Fruit fly (Drosophila melanogaster) whole organism, embryonic: ENCODE data around the gene WDR79.
A peak's percentile ranks its signal among the peaks of the same experiment; 100 is the strongest.

Experiments used
- Adf1 ChIP-seq: fragments of 200-800 bp; sonication (Bioruptor generic); IDR thresholded peaks from 2 replicates; pipeline ENCODE4 v1.3.6; 2022; ENCODE audit warnings: missing biosample characterization, missing genetic modification characterization
- Antp ChIP-seq: fragments of 200-800 bp; sonication (Bioruptor generic); optimal IDR thresholded peaks from 3 replicates; lab custom pipeline; 2016; ENCODE audit warnings: missing biosample characterization, missing genetic modification characterization
- Awh ChIP-seq: fragments of 200-800 bp; sonication (Bioruptor generic); IDR thresholded peaks from 2 replicates; pipeline ENCODE4, ENCODE4 v1.3.6; 2022; ENCODE audit warnings: missing biosample characterization, missing genetic modification characterization
- CG10274 ChIP-seq: fragments of 200-800 bp; sonication (Bioruptor generic); optimal IDR thresholded peaks from 3 replicates; lab custom pipeline; 2017; ENCODE audit warnings: missing biosample characterization, mild to moderate bottlenecking, missing genetic modification characterization
- CG13624 ChIP-seq: fragments of 200-800 bp; sonication (Bioruptor generic); optimal IDR thresholded peaks from 2 replicates; lab custom pipeline; 2016; ENCODE audit warnings: missing biosample characterization, missing genetic modification characterization
- CG17361 ChIP-seq: fragments of 200-800 bp; sonication (Bioruptor generic); IDR thresholded peaks from 3 replicates; pipeline ENCODE4 v1.3.6; 2022; ENCODE audit warnings: missing biosample characterization, missing genetic modification characterization
- CG17385 ChIP-seq: fragments of 200-800 bp; sonication (Bioruptor generic); optimal IDR thresholded peaks from 3 replicates; lab custom pipeline; 2018; ENCODE audit warnings: missing biosample characterization, mild to moderate bottlenecking, missing genetic modification characterization
- CG18011 ChIP-seq: fragments of 200-800 bp; sonication (Bioruptor generic); optimal IDR thresholded peaks from 2 replicates; lab custom pipeline; 2017; ENCODE audit warnings: missing biosample characterization, missing genetic modification characterization, mild to moderate bottlenecking, moderate library complexity, missing genotype
- CG2678 ChIP-seq: fragments of 200-800 bp; sonication (Bioruptor generic); optimal IDR thresholded peaks from 3 replicates; lab custom pipeline; 2019; ENCODE audit warnings: missing biosample characterization, mild to moderate bottlenecking, missing genetic modification characterization, moderate library complexity
- CG30431 ChIP-seq: fragments of 200-800 bp; sonication (Bioruptor generic); optimal IDR thresholded peaks from 2 replicates; lab custom pipeline; 2017; ENCODE audit warnings: missing biosample characterization, missing genetic modification characterization
- CG33557 ChIP-seq: fragments of 200-800 bp; sonication (Bioruptor generic); optimal IDR thresholded peaks from 2 replicates; lab custom pipeline; 2019; ENCODE audit warnings: missing biosample characterization, mild to moderate bottlenecking, missing genetic modification characterization, moderate library complexity
- CG3847 ChIP-seq: fragments of 200-800 bp; sonication (Bioruptor generic); IDR thresholded peaks from 2 replicates; pipeline ENCODE4 v1.3.6; 2022; ENCODE audit warnings: missing biosample characterization, missing genetic modification characterization
- CG4282 ChIP-seq: fragments of 200-800 bp; sonication (Bioruptor generic); optimal IDR thresholded peaks from 2 replicates; lab custom pipeline; 2016; ENCODE audit warnings: missing biosample characterization, missing genetic modification characterization
- CG4404 ChIP-seq: fragments of 200-800 bp; sonication (Bioruptor generic); IDR thresholded peaks from 2 replicates; pipeline ENCODE4 v1.3.6; 2022; ENCODE audit warnings: missing biosample characterization, missing genetic modification characterization
- CG4617 ChIP-seq: fragments of 200-800 bp; sonication (Bioruptor generic); optimal IDR thresholded peaks from 3 replicates; lab custom pipeline; 2016; ENCODE audit warnings: missing biosample characterization, missing genetic modification characterization, borderline replicate concordance
- CG5180 ChIP-seq: fragments of 200-800 bp; sonication (Bioruptor generic); optimal IDR thresholded peaks from 3 replicates; lab custom pipeline; 2017; ENCODE audit warnings: missing biosample characterization, missing genetic modification characterization, mild to moderate bottlenecking, moderate library complexity, missing genetic modification reagents
- CG7839 ChIP-seq: fragments of 200-800 bp; sonication (Bioruptor generic); optimal IDR thresholded peaks from 3 replicates; lab custom pipeline; 2018; ENCODE audit warnings: missing biosample characterization, mild to moderate bottlenecking, missing genetic modification characterization, moderate library complexity
- CG8359 ChIP-seq: fragments of 200-800 bp; sonication (Bioruptor generic); optimal IDR thresholded peaks from 2 replicates; lab custom pipeline; 2017; ENCODE audit warnings: missing biosample characterization, mild to moderate bottlenecking, missing genetic modification characterization, borderline replicate concordance
- CG8765 ChIP-seq: fragments of 200-800 bp; sonication (Bioruptor generic); IDR thresholded peaks from 2 replicates; pipeline ENCODE4 v1.3.6; 2022; ENCODE audit warnings: missing biosample characterization, missing genetic modification characterization
- CG8924 ChIP-seq: fragments of 200-800 bp; optimal IDR thresholded peaks from 3 replicates; lab custom pipeline; 2019; ENCODE audit warnings: missing biosample characterization, mild to moderate bottlenecking, missing genetic modification characterization, moderate library complexity
- CG8944 ChIP-seq: fragments of 200-800 bp; sonication (Bioruptor generic); optimal IDR thresholded peaks from 3 replicates; lab custom pipeline; 2016; ENCODE audit warnings: missing biosample characterization, missing genetic modification characterization
- CHES-1-like ChIP-seq: fragments of 200-800 bp; sonication (Bioruptor generic); optimal IDR thresholded peaks from 2 replicates; lab custom pipeline; 2016; ENCODE audit warnings: missing biosample characterization, missing genetic modification characterization
- Chrac-16 ChIP-seq: fragments of 200-800 bp; sonication (Bioruptor generic); optimal IDR thresholded peaks from 3 replicates; lab custom pipeline; 2016; ENCODE audit warnings: missing biosample characterization, missing genetic modification characterization
- CrebB ChIP-seq: fragments of 200-800 bp; sonication (Bioruptor generic); optimal IDR thresholded peaks from 3 replicates; lab custom pipeline; 2018; ENCODE audit warnings: missing biosample characterization, mild to moderate bottlenecking, missing genetic modification characterization
- Dip2 ChIP-seq: fragments of 200-800 bp; sonication (Bioruptor generic); IDR thresholded peaks from 2 replicates; pipeline ENCODE4 v1.3.6; 2022; ENCODE audit warnings: missing biosample characterization, missing genetic modification characterization
- Fer1 ChIP-seq: fragments of 200-800 bp; sonication (Bioruptor generic); optimal IDR thresholded peaks from 2 replicates; lab custom pipeline; 2017; ENCODE audit warnings: missing biosample characterization, mild to moderate bottlenecking, missing genetic modification characterization
- GATAe ChIP-seq: fragments of 200-800 bp; sonication (Bioruptor generic); conservative IDR thresholded peaks from 2 replicates; pipeline ENCODE4 v1.3.6; 2022; ENCODE audit warnings: missing biosample characterization, missing genetic modification characterization
- Hey ChIP-seq: fragments of 200-800 bp; sonication (Bioruptor generic); optimal IDR thresholded peaks from 3 replicates; lab custom pipeline; 2018; ENCODE audit warnings: missing biosample characterization, mild to moderate bottlenecking, missing genetic modification characterization
- Lhr ChIP-seq: fragments of 200-800 bp; sonication (Bioruptor generic); optimal IDR thresholded peaks from 3 replicates; lab custom pipeline; 2017; ENCODE audit warnings: mild to moderate bottlenecking, missing biosample characterization, missing genetic modification reagents, missing genetic modification characterization
- Lpt ChIP-seq: fragments of >200 bp; optimal IDR thresholded peaks from 2 replicates; lab custom pipeline; 2018; ENCODE audit warnings: missing biosample characterization, missing genetic modification characterization
- MESR4 ChIP-seq: fragments of 200-800 bp; sonication (Bioruptor generic); optimal IDR thresholded peaks from 2 replicates; lab custom pipeline; 2018; ENCODE audit warnings: missing biosample characterization, mild to moderate bottlenecking, missing genetic modification characterization, moderate library complexity
- Mad ChIP-seq: fragments of 200-800 bp; sonication (Bioruptor generic); optimal IDR thresholded peaks from 2 replicates; lab custom pipeline; 2016; ENCODE audit warnings: missing biosample characterization, missing genetic modification characterization
- Nf-YC ChIP-seq: fragments of 200-800 bp; optimal IDR thresholded peaks from 3 replicates; lab custom pipeline; 2019; ENCODE audit warnings: missing biosample characterization, mild to moderate bottlenecking, missing genetic modification characterization, moderate library complexity
- Ptx1 ChIP-seq: fragments of 200-800 bp; sonication (Bioruptor generic); IDR thresholded peaks from 2 replicates; pipeline ENCODE4 v1.3.6; 2022; ENCODE audit warnings: missing biosample characterization, missing genetic modification characterization
- ac ChIP-seq: fragments of 200-800 bp; sonication (Bioruptor generic); optimal IDR thresholded peaks from 3 replicates; lab custom pipeline; 2017; ENCODE audit warnings: missing biosample characterization, mild to moderate bottlenecking, missing genetic modification characterization
- az2 ChIP-seq: fragments of 200-800 bp; sonication (Bioruptor generic); optimal IDR thresholded peaks from 3 replicates; lab custom pipeline; 2016; ENCODE audit warnings: missing biosample characterization, missing genetic modification characterization
- cg ChIP-seq: fragments of 200-800 bp; sonication (Bioruptor generic); optimal IDR thresholded peaks from 3 replicates; lab custom pipeline; 2019; ENCODE audit warnings: missing biosample characterization, mild to moderate bottlenecking, missing genetic modification characterization, moderate library complexity
- cwo ChIP-seq: fragments of 200-800 bp; sonication (Bioruptor generic); optimal IDR thresholded peaks from 3 replicates; lab custom pipeline; 2017; ENCODE audit warnings: missing biosample characterization, missing genetic modification characterization, mild to moderate bottlenecking, moderate library complexity, missing genetic modification reagents
- dm ChIP-seq: fragments of 200-800 bp; sonication (Bioruptor generic); optimal IDR thresholded peaks from 3 replicates; lab custom pipeline; 2016; ENCODE audit warnings: missing biosample characterization, missing genetic modification characterization
- dpn ChIP-seq, 2 experiments: fragments of 200-800 bp; sonication (Bioruptor generic); optimal IDR thresholded peaks; 3 replicates each; lab custom pipeline; 2016; ENCODE audit warnings: missing biosample characterization in 2 of 2, missing genetic modification characterization in 2 of 2
- ems ChIP-seq: fragments of 200-800 bp; sonication (Bioruptor generic); optimal IDR thresholded peaks from 3 replicates; lab custom pipeline; 2016; ENCODE audit warnings: missing biosample characterization, missing genetic modification characterization
- fd96Cb ChIP-seq: fragments of 200-800 bp; sonication (Bioruptor generic); optimal IDR thresholded peaks from 2 replicates; lab custom pipeline; 2018; ENCODE audit warnings: missing biosample characterization, mild to moderate bottlenecking, missing genetic modification characterization, moderate library complexity
- jing ChIP-seq: fragments of 200-800 bp; sonication (Bioruptor generic); optimal IDR thresholded peaks from 2 replicates; lab custom pipeline; 2018; ENCODE audit warnings: missing biosample characterization, mild to moderate bottlenecking, missing genetic modification characterization
- lab ChIP-seq: fragments of 200-800 bp; sonication (Bioruptor generic); optimal IDR thresholded peaks from 3 replicates; lab custom pipeline; 2017; ENCODE audit warnings: missing biosample characterization, missing genetic modification characterization, mild to moderate bottlenecking, moderate library complexity, missing genetic modification reagents
- mam ChIP-seq: fragments of 200-800 bp; sonication (Bioruptor generic); optimal IDR thresholded peaks from 3 replicates; lab custom pipeline; 2016; ENCODE audit warnings: missing biosample characterization, missing genetic modification characterization
- pros ChIP-seq: fragments of 200-800 bp; sonication (Bioruptor generic); optimal IDR thresholded peaks from 3 replicates; lab custom pipeline; 2019; ENCODE audit warnings: missing biosample characterization, mild to moderate bottlenecking, missing genetic modification characterization, moderate library complexity
- ranshi ChIP-seq: fragments of 200-800 bp; sonication (Bioruptor generic); IDR thresholded peaks from 2 replicates; pipeline ENCODE4 v1.3.6; 2022; ENCODE audit warnings: missing biosample characterization, missing genetic modification characterization
- trh ChIP-seq: fragments of 200-800 bp; sonication (Bioruptor generic); optimal IDR thresholded peaks from 2 replicates; lab custom pipeline; 2016; ENCODE audit warnings: missing biosample characterization, missing genetic modification characterization
- tup ChIP-seq: fragments of 200-800 bp; sonication (Bioruptor generic); optimal IDR thresholded peaks from 2 replicates; lab custom pipeline; 2016; ENCODE audit warnings: missing biosample characterization, mild to moderate bottlenecking, missing genetic modification characterization, moderate library complexity
- unpg ChIP-seq: fragments of 200-800 bp; sonication (Bioruptor generic); optimal IDR thresholded peaks from 3 replicates; lab custom pipeline; 2018; ENCODE audit warnings: missing biosample characterization, mild to moderate bottlenecking, missing genetic modification characterization, moderate library complexity
- wor ChIP-seq: fragments of 200-800 bp; sonication (Bioruptor generic); IDR thresholded peaks from 2 replicates; pipeline ENCODE4 v1.3.6; 2022; ENCODE audit warnings: missing biosample characterization, missing genetic modification characterization
- zen ChIP-seq: fragments of 200-800 bp; sonication (Bioruptor generic); optimal IDR thresholded peaks from 3 replicates; lab custom pipeline; 2018; ENCODE audit warnings: missing biosample characterization, mild to moderate bottlenecking, missing genetic modification characterization, moderate library complexity

The WDR79 gene

DNA sequence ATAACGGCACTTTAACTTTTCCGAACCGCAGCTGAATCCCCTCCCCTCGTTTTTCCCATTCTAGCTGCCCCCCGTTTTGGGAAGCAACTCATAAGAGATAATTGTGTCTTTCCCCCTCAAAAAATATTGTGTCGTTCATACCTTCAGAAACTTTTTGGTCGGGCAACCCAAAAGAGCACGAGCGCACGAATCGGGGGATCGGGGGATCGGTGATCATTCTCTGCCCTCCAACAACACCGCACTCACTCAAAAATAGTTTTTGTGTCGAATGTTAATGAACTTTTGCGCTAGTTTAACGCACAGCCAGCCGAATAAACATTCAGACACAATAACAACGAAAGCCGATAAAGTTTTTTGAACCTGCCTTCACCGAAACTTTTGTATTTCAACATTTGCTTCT, 37.2 kb downstream of the WDR79 start (continued):
- TF ChIP-seq Antp (GFP tag; lab: Kevin White, UChicago), result no peak
- TF ChIP-seq CG10274 (GFP tag; lab: Kevin White, UChicago), result no peak
- no peak for TF ChIP-seq wor (GFP tag; lab: Robert Waterston, UW)
- no peak for TF ChIP-seq Awh (GFP tag; lab: Robert Waterston, UW)
- TF ChIP-seq CG3847, result no peak
- no peak for TF ChIP-seq unpg
- no peak for TF ChIP-seq CG4617 (GFP tag; lab: Kevin White, UChicago)
- no peak for TF ChIP-seq CG8765
- TF ChIP-seq GATAe, result no peak
- TF ChIP-seq Dip2 (GFP tag; lab: Robert Waterston, UW), result no peak
- no peak for TF ChIP-seq CG7839 (tag; lab: Kevin White, UChicago)
- no peak for TF ChIP-seq pros
- TF ChIP-seq ac (GFP tag; lab: Kevin White, UChicago), result no peak
- no peak for TF ChIP-seq CG30431 (GFP tag; lab: Kevin White, UChicago)
- no peak for TF ChIP-seq zen (tag; lab: Kevin White, UChicago)
- TF ChIP-seq CG4404 (GFP tag; lab: Robert Waterston, UW), result no peak
- TF ChIP-seq Lpt (GFP tag; lab: Kevin White, UChicago), result no peak
- no peak for TF ChIP-seq CG13624
- peak; percentile 26 for TF ChIP-seq CG2678 (tag; lab: Kevin White, UChicago)
- TF ChIP-seq fd96Cb, result no peak
- TF ChIP-seq tup (GFP tag; lab: Kevin White, UChicago), result no peak
- no peak for TF ChIP-seq Lhr (GFP tag; lab: Kevin White, UChicago)
- no peak for TF ChIP-seq dm (GFP tag; lab: Kevin White, UChicago)
- TF ChIP-seq trh (GFP tag; lab: Kevin White, UChicago), result no peak
- no peak for TF ChIP-seq Fer1 (GFP tag; lab: Kevin White, UChicago)
- no peak for TF ChIP-seq CG17385 (GFP tag; lab: Kevin White, UChicago)
- no peak for TF ChIP-seq az2 (GFP tag; lab: Kevin White, UChicago)
- TF ChIP-seq CHES-1-like (GFP tag; lab: Kevin White, UChicago), result no peak
- no peak for TF ChIP-seq Ptx1 (GFP tag; lab: Robert Waterston, UW)
- TF ChIP-seq CG5180 (GFP tag; lab: Kevin White, UChicago), result no peak
- TF ChIP-seq jing (GFP tag; lab: Kevin White, UChicago), result no peak
- TF ChIP-seq dpn (GFP tag; optimal IDR thresholded peaks at IDR 0.05; lab: Kevin White, UChicago), result no peak
- no peak for TF ChIP-seq CG8944
- TF ChIP-seq CG8924 (tag; lab: Kevin White, UChicago), result peak; percentile 5
- no peak for TF ChIP-seq Chrac-16 (GFP tag; lab: Kevin White, UChicago)
- TF ChIP-seq Hey (tag; lab: Kevin White, UChicago), result no peak
- peak; percentile 68 for TF ChIP-seq cwo (GFP tag; lab: Kevin White, UChicago)
- TF ChIP-seq CG33557, result no peak
- TF ChIP-seq MESR4 (GFP tag; lab: Kevin White, UChicago), result no peak
- no peak for TF ChIP-seq ems
- no peak for TF ChIP-seq CG4282 (GFP tag; lab: Kevin White, UChicago)
- no peak for TF ChIP-seq Mad (GFP tag; lab: Kevin White, UChicago)
- no peak for TF ChIP-seq CG18011 (GFP tag; lab: Kevin White, UChicago)
- peak; percentile 59; the same call in 1 of the 2 replicates for TF ChIP-seq Adf1 (GFP tag; lab: Robert Waterston, UW)
- TF ChIP-seq CG17361 (GFP tag; lab: Robert Waterston, UW), result no peak
- TF ChIP-seq mam (GFP tag; lab: Kevin White, UChicago), result no peak
- TF ChIP-seq CG8359 (GFP tag; lab: Kevin White, UChicago), result no peak
- TF ChIP-seq Nf-YC (tag; lab: Kevin White, UChicago), result no peak
- TF ChIP-seq lab (GFP tag; lab: Kevin White, UChicago), result no peak
- no peak for TF ChIP-seq ranshi (GFP tag; lab: Robert Waterston, UW)
- no peak for TF ChIP-seq CrebB (tag; lab: Kevin White, UChicago)
- no peak for TF ChIP-seq cg (GFP tag; lab: Kevin White, UChicago)
